Worm (Caenorhabditis elegans) whole organism, L4 larva: ENCODE data around the gene smc-6.

Experiments used
- D1046.2 ChIP-seq: fragments of 200-800 bp; sonication (Bioruptor generic); IDR thresholded peaks from 2 replicates; pipeline ENCODE4 v1.3.6; 2022; ENCODE audit warnings: missing genetic modification characterization, missing compliant biosample characterization
- F10B5.3 ChIP-seq: sonication (generic microtip); optimal IDR thresholded peaks from 2 replicates; lab custom pipeline; 2016; ENCODE audit warnings: mild to moderate bottlenecking, missing genetic modification characterization, missing compliant biosample characterization
- F44E2.7 ChIP-seq: fragments of 200-800 bp; sonication (Bioruptor generic); IDR thresholded peaks from 2 replicates; pipeline ENCODE4 v2.1.2; 2022; ENCODE audit warnings: missing genetic modification characterization, missing compliant biosample characterization
- F49E8.2 ChIP-seq: sonication (generic microtip); optimal IDR thresholded peaks from 2 replicates; lab custom pipeline; 2016; ENCODE audit warnings: missing compliant biosample characterization, mild to moderate bottlenecking, missing genetic modification characterization, borderline replicate concordance
- T20F7.1 ChIP-seq: fragments of 200-800 bp; sonication (Bioruptor generic); optimal IDR thresholded peaks from 2 replicates; lab custom pipeline; 2018; ENCODE audit warnings: mild to moderate bottlenecking, missing genetic modification characterization, missing compliant biosample characterization
- T26A8.4 ChIP-seq: fragments of 200-800 bp; sonication (Bioruptor generic); IDR thresholded peaks from 2 replicates; pipeline ENCODE4 v1.3.6; 2022; ENCODE audit warnings: missing genetic modification characterization, missing compliant biosample characterization
- Y105C5A.15 ChIP-seq: fragments of 200-800 bp; sonication (Bioruptor generic); IDR thresholded peaks from 2 replicates; pipeline ENCODE4 v1.3.6; 2022; ENCODE audit warnings: missing genetic modification characterization, missing compliant biosample characterization
- ZK337.2 ChIP-seq: fragments of 200-800 bp; sonication (Bioruptor generic); IDR thresholded peaks from 2 replicates; pipeline ENCODE4 v1.3.6; 2022; ENCODE audit warnings: missing genetic modification reagents, missing genetic modification characterization, missing compliant biosample characterization
- ZK546.5 ChIP-seq, 2 experiments: sonication (generic microtip); optimal IDR thresholded peaks; 2 replicates each; lab custom pipeline; 2017; ENCODE audit warnings: missing biosample characterization in 2 of 2, missing genetic modification characterization in 2 of 2
- aly-2 ChIP-seq: sonication (generic microtip); optimal IDR thresholded peaks from 2 replicates; lab custom pipeline; 2018; ENCODE audit warnings: missing biosample characterization, missing genetic modification characterization
- ama-1 ChIP-seq: fragments of 150-350 bp; optimal IDR thresholded peaks from 2 replicates; lab custom pipeline; 2014; ENCODE audit warnings: inconsistent platforms, mixed read lengths
- arid-1 ChIP-seq: fragments of 200-800 bp; sonication (Bioruptor generic); conservative IDR thresholded peaks from 2 replicates; pipeline ENCODE4 v1.3.6; 2022; ENCODE audit warnings: missing genetic modification reagents, missing genetic modification characterization, missing compliant biosample characterization
- ceh-20 ChIP-seq: fragments of 200-800 bp; sonication (Bioruptor generic); IDR thresholded peaks from 2 replicates; pipeline ENCODE4 v1.3.6; 2022; ENCODE audit warnings: missing genetic modification reagents, missing genetic modification characterization, missing compliant biosample characterization
- ceh-28 ChIP-seq: fragments of 150-350 bp; optimal IDR thresholded peaks from 2 replicates; lab custom pipeline; 2014; ENCODE audit warnings: missing biosample characterization, missing genetic modification reagents, missing genetic modification characterization
- ceh-32 ChIP-seq: sonication (generic microtip); optimal IDR thresholded peaks from 2 replicates; lab custom pipeline; 2016; ENCODE audit warnings: mild to moderate bottlenecking, missing genetic modification characterization, missing compliant biosample characterization; ENCODE audit not compliant: poor library complexity
- ceh-44 ChIP-seq: fragments of 200-800 bp; sonication (Bioruptor generic); IDR thresholded peaks from 2 replicates; pipeline ENCODE4 v1.3.6; 2022; ENCODE audit warnings: missing genetic modification reagents, missing genetic modification characterization, missing compliant biosample characterization
- ceh-82 ChIP-seq: sonication (generic microtip); optimal IDR thresholded peaks from 2 replicates; lab custom pipeline; 2017; ENCODE audit warnings: missing biosample characterization, missing genetic modification characterization
- cey-2 ChIP-seq: sonication (generic microtip); optimal IDR thresholded peaks from 3 replicates; lab custom pipeline; 2017; ENCODE audit warnings: missing genetic modification characterization, mild to moderate bottlenecking, missing compliant biosample characterization, antibody characterized with exemption, borderline replicate concordance; ENCODE audit not compliant: insufficient read depth
- ctbp-1 ChIP-seq: fragments of 200-800 bp; sonication (Bioruptor generic); IDR thresholded peaks from 2 replicates; pipeline ENCODE4 v1.3.6; 2022; ENCODE audit warnings: missing genetic modification reagents, missing genetic modification characterization, missing compliant biosample characterization
- daf-12 ChIP-seq: fragments of 150-350 bp; optimal IDR thresholded peaks from 2 replicates; lab custom pipeline; 2014; ENCODE audit warnings: missing biosample characterization, missing genetic modification reagents, missing genetic modification characterization
- daf-16 ChIP-seq, 3 experiments: sonication (generic microtip); optimal IDR thresholded peaks; 2 replicates each; lab custom pipeline; 2016 to 2017; ENCODE audit warnings: missing genetic modification characterization in 3 of 3, missing genetic modification reagents in 3 of 3, mild to moderate bottlenecking in 2 of 3, missing compliant biosample characterization in 2 of 3, missing biosample characterization in 1 of 3, moderate library complexity in 1 of 3
- dmd-9 ChIP-seq: fragments of 200-800 bp; sonication (Bioruptor generic); IDR thresholded peaks from 2 replicates; pipeline ENCODE4 v1.3.6; 2022; ENCODE audit warnings: missing genetic modification reagents, missing genetic modification characterization, missing compliant biosample characterization
- dpl-1 ChIP-seq: fragments of 150-350 bp; optimal IDR thresholded peaks from 2 replicates; lab custom pipeline; 2014; ENCODE audit warnings: missing biosample characterization, missing genetic modification reagents, missing genetic modification characterization
- egl-43 ChIP-seq: fragments of 200-800 bp; sonication (Bioruptor generic); IDR thresholded peaks from 2 replicates; pipeline ENCODE4 v1.3.6; 2022; ENCODE audit warnings: missing genetic modification reagents, missing genetic modification characterization, missing compliant biosample characterization
- gei-8 ChIP-seq: fragments of 200-800 bp; sonication (Bioruptor generic); optimal IDR thresholded peaks from 2 replicates; lab custom pipeline; 2018; ENCODE audit warnings: mild to moderate bottlenecking, missing genetic modification characterization, missing compliant biosample characterization
- hlh-11 ChIP-seq: fragments of 200-800 bp; sonication (Bioruptor generic); optimal IDR thresholded peaks from 2 replicates; lab custom pipeline; 2018; ENCODE audit warnings: mild to moderate bottlenecking, missing genetic modification characterization, missing compliant biosample characterization
- hmg-1.1 ChIP-seq: fragments of 200-800 bp; sonication (Bioruptor generic); IDR thresholded peaks from 2 replicates; pipeline ENCODE4 v1.3.6; 2022; ENCODE audit warnings: missing genetic modification reagents, missing genetic modification characterization, missing compliant biosample characterization
- lin-29 ChIP-seq: fragments of 200-800 bp; sonication (Bioruptor generic); IDR thresholded peaks from 2 replicates; pipeline ENCODE4 v1.3.6; 2022; ENCODE audit warnings: missing genetic modification reagents, missing genetic modification characterization, missing compliant biosample characterization
- lin-38 ChIP-seq: fragments of 200-800 bp; sonication (Bioruptor generic); IDR thresholded peaks from 2 replicates; pipeline ENCODE4 v1.3.6; 2022; ENCODE audit warnings: missing genetic modification reagents, missing genetic modification characterization, missing compliant biosample characterization
- lin-39 ChIP-seq: fragments of 150-350 bp; optimal IDR thresholded peaks from 2 replicates; lab custom pipeline; 2014; ENCODE audit warnings: missing biosample characterization, missing genetic modification reagents, missing genetic modification characterization
- madf-9 ChIP-seq: fragments of 200-800 bp; sonication (Bioruptor generic); conservative IDR thresholded peaks from 2 replicates; pipeline ENCODE4 v1.3.6; 2022; ENCODE audit warnings: missing genetic modification reagents, missing genetic modification characterization, missing compliant biosample characterization
- mdl-1 ChIP-seq, 2 experiments: fragments of 150-350 bp in 1 of 2; sonication (generic microtip) in 1 of 2; optimal IDR thresholded peaks; 2 replicates each; lab custom pipeline; 2014 to 2017; ENCODE audit warnings: missing biosample characterization in 2 of 2, missing genetic modification characterization in 2 of 2
- mes-2 ChIP-seq: sonication (generic microtip); optimal IDR thresholded peaks from 2 replicates; lab custom pipeline; 2016; ENCODE audit warnings: missing genotype, mild to moderate bottlenecking, missing genetic modification characterization, missing compliant biosample characterization; ENCODE audit not compliant: poor library complexity, severe bottlenecking
- mxl-3 ChIP-seq: fragments of 200-800 bp; sonication (Bioruptor generic); optimal IDR thresholded peaks from 2 replicates; lab custom pipeline; 2018; ENCODE audit warnings: mild to moderate bottlenecking, missing genetic modification characterization, missing compliant biosample characterization
- nhr-10 ChIP-seq: fragments of 150-350 bp; optimal IDR thresholded peaks from 2 replicates; lab custom pipeline; 2014; ENCODE audit warnings: missing biosample characterization, missing genetic modification characterization
- nhr-11 ChIP-seq: fragments of 150-350 bp; optimal IDR thresholded peaks from 2 replicates; lab custom pipeline; 2014; ENCODE audit warnings: missing biosample characterization, missing genetic modification characterization
- nhr-111 ChIP-seq: fragments of 200-800 bp; sonication (Bioruptor generic); optimal IDR thresholded peaks from 2 replicates; lab custom pipeline; 2018; ENCODE audit warnings: mild to moderate bottlenecking, missing genetic modification characterization, missing compliant biosample characterization
- nhr-237 ChIP-seq: sonication (generic microtip); optimal IDR thresholded peaks from 2 replicates; lab custom pipeline; 2017; ENCODE audit warnings: missing biosample characterization, missing genetic modification characterization
- nhr-6 ChIP-seq: fragments of 150-350 bp; optimal IDR thresholded peaks from 2 replicates; lab custom pipeline; 2014; ENCODE audit warnings: missing biosample characterization, missing genetic modification characterization
- pqm-1 ChIP-seq: sonication (generic microtip); optimal IDR thresholded peaks from 2 replicates; lab custom pipeline; 2017; ENCODE audit warnings: missing biosample characterization, missing genetic modification characterization
- saeg-2 ChIP-seq: fragments of 200-800 bp; sonication (Bioruptor generic); IDR thresholded peaks from 2 replicates; pipeline ENCODE4 v1.3.6; 2022; ENCODE audit warnings: missing genetic modification reagents, missing genetic modification characterization, missing compliant biosample characterization
- sdz-12 ChIP-seq: fragments of 200-800 bp; sonication (Bioruptor generic); optimal IDR thresholded peaks from 2 replicates; lab custom pipeline; 2018; ENCODE audit warnings: mild to moderate bottlenecking, missing genetic modification characterization, missing compliant biosample characterization
- spr-3 ChIP-seq: fragments of 200-800 bp; sonication (Bioruptor generic); optimal IDR thresholded peaks from 2 replicates; lab custom pipeline; 2018; ENCODE audit warnings: mild to moderate bottlenecking, missing genetic modification characterization, missing compliant biosample characterization
- tra-1 ChIP-seq: fragments of 200-800 bp; sonication (Bioruptor generic); IDR thresholded peaks from 2 replicates; pipeline ENCODE4 v1.3.6; 2022; ENCODE audit warnings: missing genetic modification reagents, missing genetic modification characterization, missing compliant biosample characterization
- unc-130 ChIP-seq: sonication (generic microtip); optimal IDR thresholded peaks from 2 replicates; lab custom pipeline; 2016; ENCODE audit warnings: missing genetic modification reagents, missing genetic modification characterization, missing compliant biosample characterization
- unc-62 ChIP-seq, 3 experiments: fragments of 150-350 bp in 1 of 3; sonication (generic microtip); optimal IDR thresholded peaks in 2 of 3; peaks in 1 of 3; 1 replicate in 1 of 3; 2 replicates in 2 of 3; lab custom pipeline; 2014 to 2017; ENCODE audit warnings: missing biosample characterization in 3 of 3, missing genetic modification characterization in 3 of 3, missing genetic modification reagents in 3 of 3, missing genotype in 1 of 3
- zfp-2 ChIP-seq: sonication (generic microtip); optimal IDR thresholded peaks from 2 replicates; lab custom pipeline; 2016; ENCODE audit warnings: mild to moderate bottlenecking, missing genetic modification characterization, missing compliant biosample characterization
- zfp-3 ChIP-seq: fragments of 200-800 bp; sonication (Bioruptor generic); conservative IDR thresholded peaks from 2 replicates; pipeline ENCODE4 v1.3.6; 2022; ENCODE audit warnings: missing genetic modification reagents, missing genetic modification characterization, missing compliant biosample characterization
- zip-11 ChIP-seq: fragments of 200-800 bp; sonication (Bioruptor generic); IDR thresholded peaks from 2 replicates; pipeline ENCODE4 v1.3.6; 2022; ENCODE audit warnings: missing genetic modification characterization, missing compliant biosample characterization
- zip-2 ChIP-seq: fragments of 150-350 bp; optimal IDR thresholded peaks from 2 replicates; lab custom pipeline; 2014; ENCODE audit warnings: missing biosample characterization, missing genetic modification characterization

smc-6 gene

ce11 chrII:11547254-11547687, 31.2 kb upstream of the smc-6 start, which contains the start of gene F54D5.7 (continued):
- no peak for TF ChIP-seq ZK337.2
- no peak for TF ChIP-seq nhr-111 (GFP tag; lab: Kevin White, UChicago)
- peak in 1 of 2 experiments; percentile 9 for TF ChIP-seq unc-62 (GFP tag; optimal IDR thresholded peaks at IDR 0.05 in 1 of 2; lab: Kevin White, UChicago)
- no peak for TF ChIP-seq unc-62 (tag; optimal IDR thresholded peaks at IDR 0.05; lab: Kevin White, UChicago)
- no peak for TF ChIP-seq ceh-32
- TF ChIP-seq lin-39 (tag; lab: Kevin White, UChicago), result no peak
- no peak for TF ChIP-seq D1046.2 (GFP tag; lab: Robert Waterston, UW)
- no peak for TF ChIP-seq sdz-12
- peak; percentile 70 for TF ChIP-seq ctbp-1 (GFP tag; lab: Robert Waterston, UW)
- no peak for TF ChIP-seq F10B5.3 (tag; lab: Kevin White, UChicago)
- TF ChIP-seq mdl-1 (tag; optimal IDR thresholded peaks at IDR 0.05; lab: Kevin White, UChicago), result peak; percentile 65 to 72
- peak; percentile 76 for TF ChIP-seq ama-1
- TF ChIP-seq nhr-11 (tag; lab: Kevin White, UChicago), result no peak
- TF ChIP-seq egl-43 (GFP tag; lab: Robert Waterston, UW), result peak; percentile 79
- TF ChIP-seq F44E2.7 (GFP tag; lab: Robert Waterston, UW), result no peak
- TF ChIP-seq F49E8.2 (tag; lab: Kevin White, UChicago), result peak; percentile 56
- TF ChIP-seq lin-38, result peak; percentile 81
- TF ChIP-seq daf-16 (GFP tag; optimal IDR thresholded peaks at IDR 0.05; lab: Kevin White, UChicago), result peak in 1 of 2 experiments; percentile 42
- peak; percentile 58 for TF ChIP-seq daf-16 (tag; optimal IDR thresholded peaks at IDR 0.05; lab: Kevin White, UChicago)
- no peak for TF ChIP-seq saeg-2 (GFP tag; lab: Robert Waterston, UW)
- TF ChIP-seq tra-1 (GFP tag; lab: Robert Waterston, UW), result peak; percentile 46; the same call in 1 of the 2 replicates
- no peak for TF ChIP-seq cey-2
- no peak for TF ChIP-seq zip-11 (GFP tag; lab: Robert Waterston, UW)
- no peak for TF ChIP-seq ceh-20
- TF ChIP-seq zip-2 (tag; lab: Kevin White, UChicago), result peak; percentile 33
- TF ChIP-seq nhr-237 (tag; lab: Kevin White, UChicago), result no peak
- TF ChIP-seq lin-29, result no peak
- 0 out of 2 replicates have a peak, but pooled peaks have one; percentile 19 for TF ChIP-seq ceh-44 (GFP tag; lab: Robert Waterston, UW)
- TF ChIP-seq ceh-28 (tag; lab: Kevin White, UChicago), result peak; percentile 34
- TF ChIP-seq T26A8.4 (GFP tag; lab: Robert Waterston, UW), result peak; percentile 82
- no peak for TF ChIP-seq ZK546.5 (tag; optimal IDR thresholded peaks at IDR 0.05; lab: Kevin White, UChicago)
- TF ChIP-seq spr-3 (GFP tag; lab: Kevin White, UChicago), result peak; percentile 56
- no peak for TF ChIP-seq mes-2 (tag; lab: Kevin White, UChicago)
- no peak for TF ChIP-seq nhr-6 (tag; lab: Kevin White, UChicago)
- TF ChIP-seq daf-12 (tag; lab: Kevin White, UChicago), result no peak
- peak; percentile 76 for TF ChIP-seq hlh-11
- peak; percentile 84 for TF ChIP-seq mxl-3 (GFP tag; lab: Kevin White, UChicago)
- TF ChIP-seq pqm-1, result peak; percentile 2
- TF ChIP-seq hmg-1.1 (GFP tag; lab: Robert Waterston, UW), result peak; percentile 49; the same call in 1 of the 2 replicates
- peak; percentile 92 for TF ChIP-seq zfp-3
- peak; percentile 49 for TF ChIP-seq dpl-1
- peak; percentile 12 for TF ChIP-seq gei-8 (GFP tag; lab: Kevin White, UChicago)
- peak; percentile 65 for TF ChIP-seq arid-1 (GFP tag; lab: Robert Waterston, UW)
- TF ChIP-seq dmd-9 (GFP tag; lab: Robert Waterston, UW), result no peak
- peak; percentile 36; the same call in 1 of the 2 replicates for TF ChIP-seq madf-9 (GFP tag; lab: Robert Waterston, UW)
- peak; percentile 15 for TF ChIP-seq nhr-10 (tag; lab: Kevin White, UChicago)
- no peak for TF ChIP-seq Y105C5A.15 (GFP tag; lab: Robert Waterston, UW)
- TF ChIP-seq zfp-2 (tag; lab: Kevin White, UChicago), result no peak
- TF ChIP-seq ceh-82 (tag; lab: Kevin White, UChicago), result no peak
- TF ChIP-seq T20F7.1 (GFP tag; lab: Kevin White, UChicago), result peak; percentile 75
- TF ChIP-seq unc-130 (GFP tag; lab: Kevin White, UChicago), result no peak
- TF ChIP-seq aly-2 (tag; lab: Kevin White, UChicago), result peak; percentile 85
